Worm (Caenorhabditis elegans) whole organism, late embryonic: ENCODE data around the gene W04E12.4.

ENCODE experiments used
- C38D4.7 ChIP-seq: fragments of 200-800 bp; sonication (Bioruptor generic); optimal IDR thresholded peaks from 2 replicates; lab custom pipeline; 2018; ENCODE audit warnings: mild to moderate bottlenecking, missing genetic modification characterization, moderate library complexity, missing compliant biosample characterization
- F13H6.1 ChIP-seq: sonication (generic microtip); optimal IDR thresholded peaks from 2 replicates; lab custom pipeline; 2016; ENCODE audit warnings: missing genetic modification characterization, missing compliant biosample characterization
- K02D7.2 ChIP-seq: sonication (generic microtip); optimal IDR thresholded peaks from 2 replicates; lab custom pipeline; 2017; ENCODE audit warnings: mild to moderate bottlenecking, missing genetic modification characterization, missing compliant biosample characterization
- K09A11.1 ChIP-seq: sonication (generic microtip); optimal IDR thresholded peaks from 2 replicates; lab custom pipeline; 2017; ENCODE audit warnings: antibody characterized with exemption, mild to moderate bottlenecking, missing genetic modification characterization, missing compliant biosample characterization; ENCODE audit not compliant: insufficient read depth
- ahr-1 ChIP-seq: sonication (generic microtip); optimal IDR thresholded peaks from 2 replicates; lab custom pipeline; 2016; ENCODE audit warnings: missing genetic modification characterization, missing compliant biosample characterization
- ama-1 ChIP-seq: fragments of 150-350 bp; optimal IDR thresholded peaks from 2 replicates; lab custom pipeline; 2014
- ceh-18 ChIP-seq: sonication (generic microtip); optimal IDR thresholded peaks from 2 replicates; lab custom pipeline; 2016; ENCODE audit warnings: missing genetic modification characterization, missing compliant biosample characterization
- ceh-19 ChIP-seq: fragments of 200-800 bp; sonication (Bioruptor generic); optimal IDR thresholded peaks from 2 replicates; lab custom pipeline; 2018; ENCODE audit warnings: mild to moderate bottlenecking, missing genetic modification characterization, missing compliant biosample characterization
- ceh-22 ChIP-seq: sonication (generic microtip); optimal IDR thresholded peaks from 2 replicates; lab custom pipeline; 2017; ENCODE audit warnings: missing biosample characterization, missing genetic modification characterization
- ceh-30 ChIP-seq: fragments of 150-350 bp; optimal IDR thresholded peaks from 2 replicates; lab custom pipeline; 2014; ENCODE audit warnings: missing biosample characterization, missing genetic modification characterization
- ceh-31 ChIP-seq: sonication (generic microtip); optimal IDR thresholded peaks from 2 replicates; lab custom pipeline; 2016; ENCODE audit warnings: missing genetic modification characterization, missing compliant biosample characterization
- ceh-34 ChIP-seq: sonication (generic microtip); optimal IDR thresholded peaks from 2 replicates; lab custom pipeline; 2016; ENCODE audit warnings: mild to moderate bottlenecking, missing genetic modification characterization, missing compliant biosample characterization
- ceh-45 ChIP-seq: fragments of 200-800 bp; sonication (Bioruptor generic); IDR thresholded peaks from 2 replicates; pipeline ENCODE4 v1.3.6; 2022; ENCODE audit warnings: missing genetic modification reagents, missing genetic modification characterization, missing compliant biosample characterization
- ceh-48 ChIP-seq: sonication (generic microtip); optimal IDR thresholded peaks from 2 replicates; lab custom pipeline; 2016; ENCODE audit warnings: missing genetic modification characterization, inconsistent platforms, missing compliant biosample characterization
- elt-2 ChIP-seq: sonication (generic microtip); optimal IDR thresholded peaks from 2 replicates; lab custom pipeline; 2016; ENCODE audit warnings: missing genetic modification reagents, missing genetic modification characterization, missing compliant biosample characterization
- ets-4 ChIP-seq: sonication (generic microtip); optimal IDR thresholded peaks from 2 replicates; lab custom pipeline; 2016; ENCODE audit warnings: missing genetic modification characterization, missing compliant biosample characterization
- fkh-10 ChIP-seq: fragments of 150-350 bp; optimal IDR thresholded peaks from 2 replicates; lab custom pipeline; 2014; ENCODE audit warnings: missing biosample characterization, missing genetic modification reagents, missing genetic modification characterization
- gmeb-2 ChIP-seq: sonication (generic microtip); optimal IDR thresholded peaks from 2 replicates; lab custom pipeline; 2016; ENCODE audit warnings: missing genetic modification characterization, inconsistent platforms, missing compliant biosample characterization
- hlh-30 ChIP-seq: sonication (generic microtip); optimal IDR thresholded peaks from 2 replicates; lab custom pipeline; 2017; ENCODE audit warnings: antibody characterized with exemption, missing genetic modification characterization, missing compliant biosample characterization; ENCODE audit not compliant: insufficient read depth
- hlh-6 ChIP-seq: sonication (generic microtip); optimal IDR thresholded peaks from 2 replicates; lab custom pipeline; 2016; ENCODE audit warnings: missing genotype, missing genetic modification characterization, missing compliant biosample characterization
- madf-2 ChIP-seq: sonication (generic microtip); optimal IDR thresholded peaks from 2 replicates; lab custom pipeline; 2017; ENCODE audit warnings: missing genetic modification characterization, missing compliant biosample characterization
- nhr-11 ChIP-seq: fragments of 150-350 bp; optimal IDR thresholded peaks from 2 replicates; lab custom pipeline; 2014; ENCODE audit warnings: missing biosample characterization, missing genetic modification characterization
- npax-4 ChIP-seq: sonication (generic microtip); optimal IDR thresholded peaks from 2 replicates; lab custom pipeline; 2016; ENCODE audit warnings: missing genetic modification characterization, missing compliant biosample characterization
- odd-2 ChIP-seq: sonication (generic microtip); optimal IDR thresholded peaks from 2 replicates; lab custom pipeline; 2017; ENCODE audit warnings: antibody characterized with exemption, mild to moderate bottlenecking, missing genetic modification characterization, missing compliant biosample characterization
- pag-3 ChIP-seq: sonication (generic microtip); optimal IDR thresholded peaks from 2 replicates; lab custom pipeline; 2016; ENCODE audit warnings: missing compliant biosample characterization, missing genetic modification characterization, borderline replicate concordance
- pat-9 ChIP-seq: fragments of 200-800 bp; sonication (Bioruptor generic); optimal IDR thresholded peaks from 2 replicates; lab custom pipeline; 2018; ENCODE audit warnings: mild to moderate bottlenecking, missing genetic modification characterization, moderate library complexity, missing compliant biosample characterization
- pax-1 ChIP-seq: fragments of 150-350 bp; optimal IDR thresholded peaks from 2 replicates; lab custom pipeline; 2014; ENCODE audit warnings: missing biosample characterization, missing genetic modification characterization
- pha-2 ChIP-seq: sonication (generic microtip); optimal IDR thresholded peaks from 2 replicates; lab custom pipeline; 2017; ENCODE audit warnings: mild to moderate bottlenecking, missing genetic modification characterization, missing compliant biosample characterization
- pha-4 ChIP-seq: fragments of 150-350 bp; optimal IDR thresholded peaks from 2 replicates; lab custom pipeline; 2018; ENCODE audit warnings: missing biosample characterization, missing genetic modification reagents, missing genetic modification characterization
- pqm-1 ChIP-seq: sonication (generic microtip); optimal IDR thresholded peaks from 2 replicates; lab custom pipeline; 2016; ENCODE audit warnings: missing genetic modification characterization, missing compliant biosample characterization
- pros-1 ChIP-seq: fragments of 150-350 bp; optimal IDR thresholded peaks from 2 replicates; lab custom pipeline; 2014; ENCODE audit warnings: missing biosample characterization, missing genetic modification reagents, missing genetic modification characterization
- sdc-2 ChIP-seq: sonication (generic microtip); optimal IDR thresholded peaks from 2 replicates; lab custom pipeline; 2016; ENCODE audit warnings: missing genotype, missing genetic modification characterization, missing compliant biosample characterization
- sox-4 ChIP-seq: sonication (generic microtip); optimal IDR thresholded peaks from 2 replicates; lab custom pipeline; 2017; ENCODE audit warnings: mild to moderate bottlenecking, missing genetic modification characterization, inconsistent platforms, missing compliant biosample characterization
- syd-9 ChIP-seq: sonication (generic microtip); optimal IDR thresholded peaks from 2 replicates; lab custom pipeline; 2016; ENCODE audit warnings: mild to moderate bottlenecking, missing genetic modification characterization, moderate library complexity, missing compliant biosample characterization
- ttx-3 ChIP-seq: sonication (generic microtip); optimal IDR thresholded peaks from 2 replicates; lab custom pipeline; 2016; ENCODE audit warnings: missing genetic modification reagents, missing genetic modification characterization, missing compliant biosample characterization
- unc-42 ChIP-seq: sonication (generic microtip); optimal IDR thresholded peaks from 2 replicates; lab custom pipeline; 2016; ENCODE audit warnings: missing genotype, missing genetic modification characterization, missing compliant biosample characterization
- unc-55 ChIP-seq: sonication (generic microtip); optimal IDR thresholded peaks from 2 replicates; lab custom pipeline; 2017; ENCODE audit warnings: missing biosample characterization, missing genetic modification reagents, missing genetic modification characterization
- unc-86 ChIP-seq: sonication (generic microtip); optimal IDR thresholded peaks from 2 replicates; lab custom pipeline; 2016; ENCODE audit warnings: missing genetic modification characterization, missing compliant biosample characterization
- zip-5 ChIP-seq: sonication (generic microtip); optimal IDR thresholded peaks from 2 replicates; lab custom pipeline; 2016; ENCODE audit warnings: missing genetic modification characterization, missing compliant biosample characterization

Gene W04E12.4

ce11 chrV:19722881-19723280, 20.5 kb upstream of the W04E12.4 start (continued):
- peak; percentile 18 for TF ChIP-seq madf-2
- TF ChIP-seq gmeb-2 (tag; lab: Kevin White, UChicago): peak; percentile 66
- TF ChIP-seq elt-2: peak; percentile 54
- peak; percentile 58 for TF ChIP-seq ceh-34 (tag; lab: Kevin White, UChicago)
- no peak for TF ChIP-seq pax-1 (tag; lab: Kevin White, UChicago)
- peak; percentile 51 for TF ChIP-seq C38D4.7 (GFP tag; lab: Kevin White, UChicago)
- TF ChIP-seq pha-4 (tag; lab: Kevin White, UChicago): no peak
- peak; percentile 63 for TF ChIP-seq hlh-6 (tag; lab: Kevin White, UChicago)
- no peak for TF ChIP-seq syd-9 (tag; lab: Kevin White, UChicago)
- TF ChIP-seq unc-55 (GFP tag; lab: Kevin White, UChicago): no peak
- no peak for TF ChIP-seq ceh-31 (tag; lab: Kevin White, UChicago)
- peak; percentile 21 for TF ChIP-seq unc-86 (tag; lab: Kevin White, UChicago)
- TF ChIP-seq ceh-30 (tag; lab: Kevin White, UChicago): no peak
- no peak for TF ChIP-seq odd-2
- no peak for TF ChIP-seq pqm-1 (tag; lab: Kevin White, UChicago)
- peak; percentile 23 for TF ChIP-seq pag-3 (tag; lab: Kevin White, UChicago)
- peak; percentile 5 for TF ChIP-seq zip-5 (tag; lab: Kevin White, UChicago)
- no peak for TF ChIP-seq ama-1 (lab: Kevin White, UChicago)
- no peak for TF ChIP-seq K02D7.2 (tag; lab: Kevin White, UChicago)
- TF ChIP-seq ceh-45 (GFP tag; lab: Robert Waterston, UW): peak; percentile 76; the same call in 1 of the 2 replicates
- TF ChIP-seq ceh-22 (tag; lab: Kevin White, UChicago): no peak
- peak; percentile 83 for TF ChIP-seq ceh-19 (GFP tag; lab: Kevin White, UChicago)
- no peak for TF ChIP-seq pat-9 (tag; lab: Kevin White, UChicago)
- TF ChIP-seq pros-1 (tag; lab: Kevin White, UChicago): no peak
- peak; percentile 34 for TF ChIP-seq sdc-2 (tag; lab: Kevin White, UChicago)
- peak; percentile 87 for TF ChIP-seq pha-2 (tag; lab: Kevin White, UChicago)
- TF ChIP-seq sox-4 (tag; lab: Kevin White, UChicago): peak; percentile 56
- TF ChIP-seq ets-4 (tag; lab: Kevin White, UChicago): no peak
- TF ChIP-seq unc-42 (tag; lab: Kevin White, UChicago): peak; percentile 19
- no peak for TF ChIP-seq hlh-30
- no peak for TF ChIP-seq ceh-18 (tag; lab: Kevin White, UChicago)
- TF ChIP-seq npax-4 (tag; lab: Kevin White, UChicago): no peak
- peak; percentile 36 for TF ChIP-seq ceh-48 (tag; lab: Kevin White, UChicago)

DNA sequence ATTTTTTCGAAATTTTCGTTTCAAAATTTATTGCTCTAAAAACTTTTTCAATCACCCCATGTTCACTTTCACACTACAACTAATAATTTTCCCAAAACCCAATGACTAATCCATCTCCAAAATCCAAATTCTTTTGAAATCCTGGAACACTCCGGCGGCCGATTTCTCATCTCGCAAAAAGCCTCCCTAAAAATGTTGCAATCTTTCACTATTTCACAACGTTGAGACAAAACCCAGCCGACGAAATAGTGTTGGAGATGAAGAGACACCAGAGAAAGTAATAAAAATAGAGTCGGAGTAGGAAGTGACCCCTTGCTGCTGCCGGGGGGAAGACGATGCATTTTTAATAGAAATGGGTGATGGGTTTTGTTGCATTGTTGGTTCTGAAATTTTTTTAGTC, 18.8 kb upstream of the W04E12.4 start:
- TF ChIP-seq ets-4 (tag; lab: Kevin White, UChicago) (no peak), fkh-10 (GFP tag; lab: Kevin White, UChicago) (no peak), K09A11.1 (tag; lab: Kevin White, UChicago) (no peak)

DNA sequence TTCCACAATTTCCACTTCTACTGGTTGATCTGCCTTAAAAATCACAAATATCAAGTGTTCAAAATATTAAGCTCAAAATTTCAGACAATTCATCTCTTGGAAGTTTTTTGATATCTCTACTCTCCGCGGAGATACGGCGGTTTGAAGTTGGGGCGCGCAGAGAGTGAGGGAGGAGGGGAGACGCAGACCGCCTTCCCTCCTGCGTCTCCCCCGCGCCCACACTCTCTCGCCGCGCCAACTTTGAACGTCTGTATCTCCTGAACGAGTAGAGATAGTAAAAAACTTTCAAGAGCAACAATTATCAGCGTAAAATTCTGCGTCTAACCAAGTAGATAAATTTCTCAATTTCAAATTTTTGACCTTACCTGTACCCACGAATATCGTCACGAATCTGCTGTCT, 15.4 kb upstream of the W04E12.4 start:
- TF ChIP-seq F13H6.1 (tag; lab: Kevin White, UChicago) (no peak), C38D4.7 (GFP tag; lab: Kevin White, UChicago) (no peak), ahr-1 (tag; lab: Kevin White, UChicago) (no peak), ttx-3 (no peak), ama-1 (lab: Kevin White, UChicago) (no peak), unc-55 (GFP tag; lab: Kevin White, UChicago) (no peak), nhr-11 (tag; lab: Kevin White, UChicago) (no peak), syd-9 (tag; lab: Kevin White, UChicago) (no peak), hlh-6 (tag; lab: Kevin White, UChicago) (no peak), ceh-19 (GFP tag; lab: Kevin White, UChicago) (no peak)
